Worm (Caenorhabditis elegans): ENCODE data around the gene pept-2.

- TF ChIP-seq ces-1 (GFP tag; optimal IDR thresholded peaks at IDR 0.05) (no peak), pha-4 (tag; optimal IDR thresholded peaks at IDR 0.05) (no peak), elt-3 (tag; optimal IDR thresholded peaks at IDR 0.05) (no peak), mls-2 (tag; optimal IDR thresholded peaks at IDR 0.05) (no peak), nhr-76 (tag; optimal IDR thresholded peaks at IDR 0.05) (no peak), unc-62 (GFP tag; optimal IDR thresholded peaks at IDR 0.05) (no peak), sem-2 (GFP tag; optimal IDR thresholded peaks at IDR 0.05) (no peak), elt-1 (tag; optimal IDR thresholded peaks at IDR 0.05; ENCODE audit: borderline replicate concordance, insufficient read depth) (no peak), mab-5 (tag; optimal IDR thresholded peaks at IDR 0.05) (no peak)
Measured at ce11 chrIV:10750041-10750440, 40.4 kb upstream of the pept-2 start, which contains the start of gene T25B9.1.
